Fruit fly (Drosophila melanogaster) whole organism, embryonic: ENCODE measurements around the gene Pgd.

Source experiments
- BEAF-32 ChIP-seq: fragments of 200-800 bp; sonication (Bioruptor generic); optimal IDR thresholded peaks from 3 replicates; lab custom pipeline; 2017; ENCODE audit warnings: missing biosample characterization, missing genetic modification characterization, mild to moderate bottlenecking, moderate library complexity, missing genetic modification reagents
- Bdp1 ChIP-seq: fragments of 200-800 bp; sonication (Bioruptor generic); optimal IDR thresholded peaks from 3 replicates; lab custom pipeline; 2016; ENCODE audit warnings: missing biosample characterization, missing genetic modification characterization
- Bgb ChIP-seq: fragments of 200-800 bp; sonication (Bioruptor generic); IDR thresholded peaks from 2 replicates; pipeline ENCODE4 v1.3.6; 2022; ENCODE audit warnings: missing biosample characterization, missing genetic modification characterization; ENCODE audit not compliant: partially characterized antibody
- CG10543 ChIP-seq: fragments of 200-800 bp; sonication (Bioruptor generic); optimal IDR thresholded peaks from 3 replicates; lab custom pipeline; 2017; ENCODE audit warnings: missing biosample characterization, mild to moderate bottlenecking, missing genetic modification characterization, moderate library complexity
- CG11247 ChIP-seq: fragments of 200-800 bp; sonication (Bioruptor generic); IDR thresholded peaks from 2 replicates; pipeline ENCODE4 v1.3.6; 2022; ENCODE audit warnings: missing biosample characterization, missing genetic modification characterization
- CG13287 ChIP-seq: fragments of 200-800 bp; sonication (Bioruptor generic); IDR thresholded peaks from 2 replicates; pipeline ENCODE4 v1.3.6; 2022; ENCODE audit warnings: missing biosample characterization, missing genetic modification characterization; ENCODE audit not compliant: partially characterized antibody
- CG13296 ChIP-seq: fragments of 200-800 bp; sonication (Bioruptor generic); optimal IDR thresholded peaks from 3 replicates; lab custom pipeline; 2018; ENCODE audit warnings: missing biosample characterization, mild to moderate bottlenecking, missing genetic modification characterization
- CG15269 ChIP-seq: fragments of 200-800 bp; sonication (Bioruptor generic); optimal IDR thresholded peaks from 2 replicates; lab custom pipeline; 2018; ENCODE audit warnings: missing biosample characterization, mild to moderate bottlenecking, missing genetic modification characterization, moderate library complexity
- CG15514 ChIP-seq: fragments of 200-800 bp; sonication (Bioruptor generic); optimal IDR thresholded peaks from 3 replicates; lab custom pipeline; 2017; ENCODE audit warnings: missing biosample characterization, missing genetic modification characterization, mild to moderate bottlenecking, moderate library complexity, missing genetic modification reagents
- CG16779 ChIP-seq: fragments of 200-800 bp; sonication (Bioruptor generic); IDR thresholded peaks from 2 replicates; pipeline ENCODE4 v1.3.6; 2022; ENCODE audit warnings: missing biosample characterization, missing genetic modification characterization
- CG16813 ChIP-seq: fragments of 200-800 bp; sonication (Bioruptor generic); IDR thresholded peaks from 3 replicates; pipeline ENCODE4 v1.3.6; 2022; ENCODE audit warnings: missing biosample characterization, missing genetic modification characterization; ENCODE audit not compliant: partially characterized antibody
- CG18011 ChIP-seq: fragments of 200-800 bp; sonication (Bioruptor generic); optimal IDR thresholded peaks from 2 replicates; lab custom pipeline; 2017; ENCODE audit warnings: missing biosample characterization, missing genetic modification characterization, mild to moderate bottlenecking, moderate library complexity, missing genotype
- CG32767 ChIP-seq: fragments of 200-800 bp; sonication (Bioruptor generic); IDR thresholded peaks from 2 replicates; pipeline ENCODE4 v1.3.6; 2022; ENCODE audit warnings: missing biosample characterization, missing genetic modification characterization
- CG34376 ChIP-seq: fragments of 200-800 bp; sonication (Bioruptor generic); optimal IDR thresholded peaks from 2 replicates; lab custom pipeline; 2018; ENCODE audit warnings: missing biosample characterization, mild to moderate bottlenecking, missing genetic modification characterization
- CG4282 ChIP-seq: fragments of 200-800 bp; sonication (Bioruptor generic); optimal IDR thresholded peaks from 2 replicates; lab custom pipeline; 2016; ENCODE audit warnings: missing biosample characterization, missing genetic modification characterization
- CG6813 ChIP-seq: fragments of 200-800 bp; sonication (Bioruptor generic); optimal IDR thresholded peaks from 2 replicates; lab custom pipeline; 2017; ENCODE audit warnings: missing biosample characterization, missing genetic modification characterization, mild to moderate bottlenecking, moderate library complexity, missing genetic modification reagents
- CG7963 ChIP-seq: fragments of 200-800 bp; sonication (Bioruptor generic); IDR thresholded peaks from 3 replicates; pipeline ENCODE4 v1.3.6; 2022; ENCODE audit warnings: missing biosample characterization, missing genetic modification characterization; ENCODE audit not compliant: partially characterized antibody
- CG8290 ChIP-seq, 3 experiments: fragments of 200-800 bp; sonication (Bioruptor generic); optimal IDR thresholded peaks; 2 replicates each; lab custom pipeline; 2016 to 2019; ENCODE audit warnings: missing biosample characterization in 3 of 3, missing genetic modification characterization in 3 of 3, mild to moderate bottlenecking in 2 of 3, moderate library complexity in 1 of 3
- D19B ChIP-seq: fragments of 200-800 bp; sonication (Bioruptor generic); optimal IDR thresholded peaks from 2 replicates; lab custom pipeline; 2017; ENCODE audit warnings: missing biosample characterization, mild to moderate bottlenecking, missing genetic modification characterization
- Dll ChIP-seq: fragments of 200-800 bp; sonication (Bioruptor generic); IDR thresholded peaks from 4 replicates; pipeline ENCODE4 v1.3.6; 2022; ENCODE audit warnings: missing biosample characterization, missing genetic modification characterization; ENCODE audit not compliant: partially characterized antibody
- Doc3 ChIP-seq: fragments of 200-800 bp; sonication (Bioruptor generic); IDR thresholded peaks from 3 replicates; pipeline ENCODE4 v1.3.6; 2022; ENCODE audit warnings: missing biosample characterization, missing genetic modification characterization; ENCODE audit not compliant: partially characterized antibody
- ERR ChIP-seq: fragments of 200-800 bp; sonication (Bioruptor generic); optimal IDR thresholded peaks from 2 replicates; lab custom pipeline; 2016; ENCODE audit warnings: missing biosample characterization, missing genetic modification characterization
- Fer1 ChIP-seq: fragments of 200-800 bp; sonication (Bioruptor generic); optimal IDR thresholded peaks from 2 replicates; lab custom pipeline; 2017; ENCODE audit warnings: missing biosample characterization, mild to moderate bottlenecking, missing genetic modification characterization
- HLH4C ChIP-seq: fragments of 200-800 bp; sonication (Bioruptor generic); IDR thresholded peaks from 3 replicates; pipeline ENCODE4 v1.3.6; 2022; ENCODE audit warnings: missing biosample characterization, missing genetic modification characterization; ENCODE audit not compliant: partially characterized antibody
- Hr78 ChIP-seq, 2 experiments: fragments of 200-800 bp in 1 of 2; fragments of >200 bp in 1 of 2; sonication (Bioruptor generic) in 1 of 2; optimal IDR thresholded peaks; 2 replicates each; lab custom pipeline; 2017 to 2019; ENCODE audit warnings: missing biosample characterization in 2 of 2, missing genetic modification characterization in 2 of 2, mild to moderate bottlenecking in 1 of 2, moderate library complexity in 1 of 2
- Med ChIP-seq: fragments of 200-800 bp; sonication (Bioruptor generic); peaks from one replicate; lab custom pipeline; 2016; ENCODE audit warnings: missing biosample characterization, missing genetic modification characterization, mild to moderate bottlenecking, inconsistent platforms, moderate library complexity
- Stat92E ChIP-seq, 3 experiments: fragments of >200 bp in 2 of 3; fragments of 200-800 bp in 1 of 3; sonication (Bioruptor generic) in 1 of 3; optimal IDR thresholded peaks; 2 replicates each; lab custom pipeline; 2017 to 2019; ENCODE audit warnings: missing biosample characterization in 3 of 3, missing genetic modification characterization in 3 of 3, mild to moderate bottlenecking in 1 of 3, moderate library complexity in 1 of 3
- TFAM ChIP-seq: fragments of 200-800 bp; sonication (Bioruptor generic); optimal IDR thresholded peaks from 2 replicates; lab custom pipeline; 2017; ENCODE audit warnings: missing biosample characterization, missing genetic modification characterization, inconsistent platforms
- amos ChIP-seq: fragments of 200-800 bp; sonication (Bioruptor generic); IDR thresholded peaks from 2 replicates; pipeline ENCODE4 v1.3.6; 2022; ENCODE audit warnings: missing biosample characterization, missing genetic modification characterization; ENCODE audit not compliant: partially characterized antibody
- ato ChIP-seq: fragments of 200-800 bp; sonication (Bioruptor generic); IDR thresholded peaks from 2 replicates; pipeline ENCODE4 v1.3.6; 2022; ENCODE audit warnings: missing biosample characterization, missing genetic modification characterization; ENCODE audit not compliant: partially characterized antibody
- cas ChIP-seq: fragments of 200-800 bp; sonication (Bioruptor generic); IDR thresholded peaks from 2 replicates; pipeline ENCODE4 v1.3.6; 2022; ENCODE audit warnings: missing biosample characterization, missing genetic modification characterization
- ci ChIP-seq: fragments of 200-800 bp; sonication (Bioruptor generic); IDR thresholded peaks from 3 replicates; pipeline ENCODE4 v1.3.6; 2022; ENCODE audit warnings: missing biosample characterization, missing genetic modification characterization
- corto ChIP-seq: fragments of 200-800 bp; sonication (Bioruptor generic); optimal IDR thresholded peaks from 2 replicates; lab custom pipeline; 2016; ENCODE audit warnings: missing biosample characterization, mild to moderate bottlenecking, missing genetic modification characterization, moderate library complexity
- emc ChIP-seq: fragments of 200-800 bp; sonication (Bioruptor generic); optimal IDR thresholded peaks from 2 replicates; lab custom pipeline; 2016; ENCODE audit warnings: missing biosample characterization, missing genetic modification characterization
- hbn ChIP-seq: fragments of 200-800 bp; sonication (Bioruptor generic); IDR thresholded peaks from 2 replicates; pipeline ENCODE4 v1.3.6; 2022; ENCODE audit warnings: missing biosample characterization, missing genetic modification characterization; ENCODE audit not compliant: partially characterized antibody
- inv ChIP-seq: fragments of 200-800 bp; sonication (Bioruptor generic); IDR thresholded peaks from 2 replicates; pipeline ENCODE4 v1.3.6; 2022; ENCODE audit warnings: missing biosample characterization, missing genetic modification characterization; ENCODE audit not compliant: partially characterized antibody
- jing ChIP-seq: fragments of 200-800 bp; sonication (Bioruptor generic); optimal IDR thresholded peaks from 2 replicates; lab custom pipeline; 2018; ENCODE audit warnings: missing biosample characterization, mild to moderate bottlenecking, missing genetic modification characterization
- klu ChIP-seq: fragments of 200-800 bp; sonication (Bioruptor generic); IDR thresholded peaks from 2 replicates; pipeline ENCODE4 v1.3.6; 2022; ENCODE audit warnings: missing biosample characterization, missing genetic modification characterization
- knrl ChIP-seq: fragments of 200-800 bp; sonication (Bioruptor generic); IDR thresholded peaks from 3 replicates; pipeline ENCODE4 v1.3.6; 2022; ENCODE audit warnings: missing biosample characterization, missing genetic modification characterization; ENCODE audit not compliant: partially characterized antibody
- mirr ChIP-seq: fragments of 200-800 bp; sonication (Bioruptor generic); optimal IDR thresholded peaks from 3 replicates; lab custom pipeline; 2018; ENCODE audit warnings: missing biosample characterization, mild to moderate bottlenecking, missing genetic modification characterization
- nau ChIP-seq: fragments of 200-800 bp; sonication (Bioruptor generic); optimal IDR thresholded peaks from 3 replicates; lab custom pipeline; 2017; ENCODE audit warnings: missing biosample characterization, mild to moderate bottlenecking, missing genetic modification characterization, missing genetic modification reagents
- sna ChIP-seq: fragments of 200-800 bp; sonication (Bioruptor generic); IDR thresholded peaks from 2 replicates; pipeline ENCODE4 v1.3.6; 2022; ENCODE audit warnings: missing biosample characterization, missing genetic modification characterization; ENCODE audit not compliant: partially characterized antibody
- tna ChIP-seq: fragments of 200-800 bp; sonication (Bioruptor generic); IDR thresholded peaks from 2 replicates; pipeline ENCODE4 v1.3.6; 2022; ENCODE audit warnings: missing biosample characterization, missing genetic modification characterization; ENCODE audit not compliant: partially characterized antibody
- vnd ChIP-seq: fragments of 200-800 bp; sonication (Bioruptor generic); IDR thresholded peaks from 3 replicates; pipeline ENCODE4 v1.3.6; 2022; ENCODE audit warnings: missing biosample characterization, missing genetic modification characterization; ENCODE audit not compliant: partially characterized antibody
- wor ChIP-seq: fragments of 200-800 bp; sonication (Bioruptor generic); IDR thresholded peaks from 2 replicates; pipeline ENCODE4 v1.3.6; 2022; ENCODE audit warnings: missing biosample characterization, missing genetic modification characterization
- zen ChIP-seq: fragments of 200-800 bp; sonication (Bioruptor generic); optimal IDR thresholded peaks from 3 replicates; lab custom pipeline; 2018; ENCODE audit warnings: missing biosample characterization, mild to moderate bottlenecking, missing genetic modification characterization, moderate library complexity

Pgd gene

DNA sequence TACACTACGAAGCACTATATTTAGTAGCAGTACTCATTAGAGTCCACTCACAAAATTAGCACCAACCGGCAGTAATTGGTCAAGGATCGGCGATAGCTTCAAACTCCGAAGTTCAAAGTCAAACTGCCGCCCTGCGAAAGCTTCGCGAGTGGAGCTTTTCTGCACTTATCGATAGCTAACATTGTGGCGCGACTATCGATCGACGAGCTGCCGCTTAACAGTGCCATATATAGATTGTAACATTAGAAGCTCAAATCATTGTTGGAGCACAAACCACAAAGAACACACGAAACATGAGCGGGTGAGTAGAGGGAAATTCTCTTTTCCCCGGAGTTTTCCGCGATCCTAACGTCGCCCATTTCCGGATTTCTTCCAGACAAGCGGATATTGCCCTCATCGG is at the start of gene Pgd:
TSS of gene Pgd (plus strand) at position 23 of the 400 bp plus-strand sequence.
- TF ChIP-seq CG16779 (GFP tag; lab: Robert Waterston, UW) (no peak), CG16813 (GFP tag; lab: Robert Waterston, UW) (peak; percentile 47; the same call in 1 of the 3 replicates), Stat92E (GFP tag; optimal IDR thresholded peaks at IDR 0.05; lab: Kevin White, UChicago) (no peak), jing (no peak), zen (tag; lab: Kevin White, UChicago) (no peak), tna (GFP tag; lab: Robert Waterston, UW) (no peak), CG15514 (GFP tag; lab: Kevin White, UChicago) (peak; percentile 39), nau (no peak), wor (no peak), Bdp1 (GFP tag; lab: Kevin White, UChicago) (no peak), emc (GFP tag; lab: Kevin White, UChicago) (no peak), HLH4C (GFP tag; lab: Robert Waterston, UW) (peak; percentile 51; the same call in 2 of the 3 replicates), corto (GFP tag; lab: Kevin White, UChicago) (no peak), Hr78 (GFP tag; optimal IDR thresholded peaks at IDR 0.05; lab: Kevin White, UChicago) (peak in 1 of 2 experiments; percentile 23), CG6813 (GFP tag; lab: Kevin White, UChicago) (no peak), ERR (GFP tag; lab: Kevin White, UChicago) (no peak), CG10543 (GFP tag; lab: Kevin White, UChicago) (no peak), Bgb (GFP tag; lab: Robert Waterston, UW) (peak; percentile 73), klu (no peak), Med (GFP tag; lab: Kevin White, UChicago) (peak; percentile 49), CG7963 (GFP tag; lab: Robert Waterston, UW) (0 out of 3 replicates have a peak, but pooled peaks have one; percentile 32), Doc3 (GFP tag; lab: Robert Waterston, UW) (peak; percentile 58; the same call in 2 of the 3 replicates), CG18011 (GFP tag; lab: Kevin White, UChicago) (no peak), CG4282 (GFP tag; lab: Kevin White, UChicago) (no peak), mirr (peak; percentile 3), amos (peak; percentile 69; the same call in 1 of the 2 replicates), CG13296 (GFP tag; lab: Kevin White, UChicago) (peak; percentile 25), inv (GFP tag; lab: Robert Waterston, UW) (peak; percentile 34; the same call in 1 of the 2 replicates), ato (GFP tag; lab: Robert Waterston, UW) (no peak), CG8290 (GFP tag; optimal IDR thresholded peaks at IDR 0.05; lab: Kevin White, UChicago) (no peak), CG8290 (tag; optimal IDR thresholded peaks at IDR 0.05; lab: Kevin White, UChicago) (peak in 1 of 2 experiments; percentile 24), CG13287 (peak; percentile 79), CG32767 (no peak), CG11247 (GFP tag; lab: Robert Waterston, UW) (no peak), cas (no peak), BEAF-32 (peak; percentile 71), vnd (GFP tag; lab: Robert Waterston, UW) (peak; percentile 43; the same call in 1 of the 3 replicates), sna (GFP tag; lab: Robert Waterston, UW) (peak; percentile 55), CG15269 (tag; lab: Kevin White, UChicago) (no peak), ci (0 out of 3 replicates have a peak, but pooled peaks have one; percentile 5), hbn (GFP tag; lab: Robert Waterston, UW) (peak; percentile 64), Fer1 (GFP tag; lab: Kevin White, UChicago) (peak; percentile 37), CG34376 (peak; percentile 39), TFAM (no peak), D19B (GFP tag; lab: Kevin White, UChicago) (no peak), knrl (GFP tag; lab: Robert Waterston, UW) (peak; percentile 39; the same call in 1 of the 3 replicates), Dll (GFP tag; lab: Robert Waterston, UW) (peak; percentile 57; the same call in 2 of the 4 replicates)
